Worm (Caenorhabditis elegans) whole organism, dauer: ENCODE data around the gene apc-11.

Experiments
- unc-62 ChIP-seq: sonication (generic microtip); optimal IDR thresholded peaks from 2 replicates; lab custom pipeline; 2017; ENCODE audit warnings: missing biosample characterization, missing genetic modification reagents, missing genetic modification characterization

The apc-11 gene

DNA sequence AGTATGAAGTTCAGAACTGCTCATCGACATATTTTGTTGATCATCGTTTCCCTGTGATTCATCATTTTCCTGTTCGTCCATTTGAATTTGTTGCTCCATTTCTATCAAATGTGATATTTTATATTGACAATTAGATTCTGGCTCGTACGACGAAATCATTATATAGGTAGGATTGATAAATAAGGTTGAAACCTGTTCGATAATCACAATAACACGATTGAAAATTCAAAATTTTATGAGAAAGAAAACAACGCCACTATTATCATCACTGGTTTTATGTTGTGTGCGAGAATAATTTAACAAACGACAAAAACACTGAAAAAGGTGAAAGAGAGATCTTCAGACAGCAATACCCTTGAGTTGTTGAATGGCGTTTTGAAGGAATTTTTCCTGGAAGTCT lies at the start of gene apc-11:
Gene apc-11, minus strand, starts transcription at position 101 of the 400 bp plus-strand sequence.
- TF ChIP-seq unc-62 (GFP tag; lab: Kevin White, UChicago) = no peak

DNA sequence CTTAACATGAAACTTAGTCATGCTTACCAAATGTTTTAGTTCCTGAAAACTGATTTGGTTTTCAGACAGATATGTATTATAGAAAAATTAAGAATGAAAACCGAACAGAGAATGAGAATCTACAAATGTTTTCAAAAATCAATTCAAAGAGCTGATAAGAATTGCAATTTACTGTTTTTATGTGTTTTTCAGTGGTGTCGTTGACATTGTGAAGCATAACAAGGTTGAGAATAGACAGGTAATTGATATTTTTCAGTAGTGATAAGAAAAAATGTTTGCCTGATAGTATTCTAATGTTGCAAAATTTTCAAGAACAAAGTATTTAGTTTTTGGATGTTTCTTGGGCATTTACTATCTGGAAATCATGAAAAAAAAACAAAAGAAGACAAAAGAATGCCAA lies 49.0 kb upstream of the apc-11 start, which contains the start of gene pfas-1:
Gene pfas-1, minus strand, starts transcription at position 49 of the 400 bp plus-strand sequence.
- no peak for TF ChIP-seq unc-62 (GFP tag; lab: Kevin White, UChicago)

DNA sequence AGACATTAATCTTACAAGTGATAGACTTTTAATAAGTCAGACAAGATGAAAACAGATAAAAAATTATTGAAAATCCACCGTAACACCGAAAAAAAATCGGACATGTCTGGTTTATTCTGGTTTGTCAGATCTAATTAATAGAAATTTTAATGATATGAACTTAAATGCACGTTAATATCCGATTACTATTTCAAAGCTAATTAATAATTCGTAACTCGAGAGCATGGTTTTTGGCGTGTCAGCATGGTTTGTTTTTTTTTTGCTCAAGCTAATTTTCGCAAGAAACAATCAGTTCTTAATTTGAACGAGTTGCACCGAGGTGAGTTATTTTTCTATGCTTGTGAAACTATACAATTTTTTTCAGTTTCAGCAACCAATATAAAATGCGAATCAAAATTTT lies 40.7 kb upstream of the apc-11 start, which contains the start of gene clec-153:
Gene clec-153, plus strand, starts transcription at position 301 of the 400 bp plus-strand sequence.
- no peak for TF ChIP-seq unc-62 (GFP tag; lab: Kevin White, UChicago)

DNA sequence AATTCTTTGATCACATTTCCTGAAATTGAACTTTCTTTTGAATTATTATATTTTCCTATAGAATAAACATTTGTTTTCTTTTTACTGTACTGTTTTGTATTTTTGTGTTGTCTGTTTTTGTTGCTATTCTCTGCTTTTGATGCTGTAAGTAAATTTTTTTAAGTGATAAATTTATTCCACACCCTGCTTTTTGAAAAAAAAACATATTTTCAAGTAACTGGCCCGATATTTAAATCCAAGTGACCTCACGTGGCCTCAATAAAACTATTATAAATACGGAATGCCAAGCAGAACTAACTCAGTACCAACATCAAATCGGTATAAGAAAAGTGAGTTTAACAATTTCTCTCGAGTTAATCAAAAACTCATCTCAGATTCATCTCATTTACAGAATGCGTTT lies 33.9 kb upstream of the apc-11 start, which contains the start of gene clec-151:
Gene clec-151, plus strand, starts transcription at position 301 of the 400 bp plus-strand sequence.
- no peak for TF ChIP-seq unc-62 (GFP tag; lab: Kevin White, UChicago)

DNA sequence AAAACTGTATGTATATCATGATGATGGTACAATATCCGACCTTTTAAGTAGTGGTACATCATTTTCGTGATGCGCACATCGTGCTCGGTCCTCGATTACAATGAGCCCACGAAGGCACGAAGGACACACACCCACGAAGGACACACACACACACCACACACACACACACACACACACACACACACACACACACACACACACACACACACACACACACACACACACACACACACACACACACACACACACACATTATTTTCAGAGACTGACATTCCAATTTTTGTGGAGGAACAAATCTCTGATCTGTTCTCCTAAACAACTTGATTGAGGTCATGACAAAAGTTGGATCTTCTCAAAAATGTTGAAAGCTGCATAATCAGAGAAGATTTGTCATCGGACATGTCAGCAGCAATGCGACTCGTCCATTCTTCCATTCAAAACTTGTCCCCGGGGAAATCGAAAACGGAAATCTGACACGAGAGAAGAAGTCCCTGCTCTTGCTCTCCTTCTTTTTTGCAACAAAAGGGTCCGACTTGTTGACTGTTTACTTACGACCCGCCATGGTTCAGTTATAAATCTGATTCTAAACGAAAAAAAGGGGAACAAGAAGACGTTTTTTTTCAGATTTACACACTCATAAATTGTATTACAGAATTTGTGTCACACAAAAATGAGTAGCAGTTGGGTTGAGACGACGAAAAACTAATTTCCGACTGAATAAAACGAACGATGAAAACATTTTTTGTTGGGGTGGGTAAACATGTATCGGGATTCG lies 32.1 kb upstream of the apc-11 start:
- TF ChIP-seq unc-62 (GFP tag; lab: Kevin White, UChicago) = no peak

DNA sequence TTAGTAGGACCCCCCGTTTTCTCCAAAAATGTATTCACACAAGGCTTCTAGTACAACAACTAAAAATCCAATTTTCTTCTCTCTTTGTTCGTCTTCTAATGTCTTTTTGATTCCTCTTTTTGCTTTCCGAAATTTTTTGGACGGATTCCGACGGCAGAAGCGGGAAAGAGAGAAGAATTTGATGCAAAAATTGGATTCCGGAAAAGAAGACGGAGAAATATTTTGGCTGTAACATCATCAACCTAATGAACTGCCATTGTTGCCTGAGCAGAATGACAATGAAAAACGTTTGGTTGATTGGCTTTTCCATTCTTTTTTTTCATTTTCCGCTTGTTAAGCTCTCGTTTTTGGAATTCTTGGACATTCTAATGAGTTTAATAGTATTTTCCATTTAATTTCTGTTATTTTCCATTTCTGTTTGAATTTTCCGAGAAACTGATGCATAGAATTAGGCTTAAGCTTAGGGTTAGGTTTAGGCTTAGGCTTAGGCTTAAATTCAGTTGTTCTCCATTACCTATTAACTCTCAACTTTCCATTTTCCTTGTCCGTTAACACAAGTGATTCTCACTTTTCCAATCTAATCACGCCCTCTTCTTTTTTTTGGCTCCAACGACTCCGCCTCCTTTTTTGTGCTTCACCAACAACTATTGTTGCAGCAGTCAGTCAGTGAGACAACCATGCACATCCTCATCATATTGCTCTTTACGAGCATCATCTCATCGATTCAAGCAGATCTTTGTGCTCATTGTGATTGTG lies 28.3 kb upstream of the apc-11 start, which contains the start of gene lron-5:
Gene lron-5, plus strand, starts transcription at position 655 of the 756 bp plus-strand sequence.
- no peak for TF ChIP-seq unc-62 (GFP tag; lab: Kevin White, UChicago)

DNA sequence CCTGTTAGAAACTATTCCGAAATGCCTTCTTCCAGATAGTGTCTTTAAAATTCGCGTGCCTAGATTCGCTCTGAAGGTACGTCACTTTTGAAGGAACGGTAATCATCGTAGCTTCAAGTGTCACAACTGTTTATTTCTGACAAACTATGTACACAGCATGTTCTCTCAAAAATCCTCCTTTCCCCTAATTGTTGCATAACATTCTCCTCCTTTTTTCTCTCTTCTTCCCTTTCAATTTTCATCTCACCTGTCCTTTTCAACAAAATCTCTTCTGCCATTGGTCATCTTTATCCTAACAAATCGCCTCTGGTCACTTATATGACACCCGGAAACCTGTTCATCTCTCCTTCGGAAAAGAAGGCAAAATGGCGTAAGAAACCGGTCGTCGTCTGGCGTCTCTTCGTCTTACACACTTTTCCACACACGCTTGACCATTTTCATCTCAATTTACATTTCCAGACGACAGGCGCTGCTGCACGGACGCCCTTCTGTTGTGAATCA lies 21.9 kb upstream of the apc-11 start, which contains the start of gene lips-3:
Gene lips-3, plus strand, starts transcription at position 458 of the 501 bp plus-strand sequence.
- no peak for TF ChIP-seq unc-62 (GFP tag; lab: Kevin White, UChicago)

DNA sequence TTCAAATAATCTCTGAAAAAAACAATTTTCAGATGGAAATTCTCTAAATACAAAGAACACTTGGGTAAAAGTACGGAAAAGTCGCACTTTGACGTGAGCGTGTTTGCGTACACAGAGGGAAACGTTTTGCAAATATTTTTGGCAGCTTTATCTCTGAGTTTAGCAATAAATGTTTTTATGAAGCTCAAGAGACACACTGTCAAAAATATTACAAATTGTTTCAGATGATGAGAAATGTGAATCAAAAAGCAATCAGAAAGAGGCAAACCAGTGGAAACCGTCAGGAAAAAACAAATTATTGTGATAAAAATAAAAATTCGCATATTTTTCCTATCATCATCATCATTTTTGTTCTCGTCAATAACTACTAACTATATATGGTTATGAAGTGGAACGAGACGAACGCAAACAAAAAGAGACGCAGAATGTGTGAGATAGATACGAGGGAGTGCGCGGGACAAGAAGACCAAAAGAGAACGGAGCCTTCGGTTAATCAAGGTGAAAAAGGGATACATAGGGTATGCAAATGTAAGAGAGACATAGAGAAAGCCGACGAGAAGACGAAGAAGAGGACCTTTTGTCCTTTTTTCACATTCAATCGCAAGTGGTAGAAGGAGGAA lies 18.2 kb upstream of the apc-11 start, which contains the start of gene sel-2:
Gene sel-2, minus strand, starts transcription at position 51 of the 620 bp plus-strand sequence.
- no peak for TF ChIP-seq unc-62 (GFP tag; lab: Kevin White, UChicago)

DNA sequence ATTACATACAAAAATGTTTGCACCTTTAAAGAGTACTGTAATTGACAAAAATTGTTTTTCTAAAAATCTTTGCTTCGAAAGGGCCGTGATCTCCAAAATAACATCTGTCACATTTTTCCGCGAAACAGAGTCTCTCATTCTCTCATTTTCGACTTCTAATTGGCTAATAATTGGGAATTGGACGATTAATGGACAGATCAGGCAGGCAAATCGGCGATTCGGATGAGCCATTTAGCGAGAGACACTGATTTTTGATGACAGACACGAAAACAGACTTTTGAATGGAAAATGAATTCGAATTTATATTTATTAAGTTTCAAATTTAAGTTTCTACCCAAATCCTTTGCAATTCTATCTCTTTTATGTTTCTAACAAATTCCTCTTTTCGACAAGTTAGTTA lies 9.6 kb upstream of the apc-11 start:
- no peak for TF ChIP-seq unc-62 (GFP tag; lab: Kevin White, UChicago)

DNA sequence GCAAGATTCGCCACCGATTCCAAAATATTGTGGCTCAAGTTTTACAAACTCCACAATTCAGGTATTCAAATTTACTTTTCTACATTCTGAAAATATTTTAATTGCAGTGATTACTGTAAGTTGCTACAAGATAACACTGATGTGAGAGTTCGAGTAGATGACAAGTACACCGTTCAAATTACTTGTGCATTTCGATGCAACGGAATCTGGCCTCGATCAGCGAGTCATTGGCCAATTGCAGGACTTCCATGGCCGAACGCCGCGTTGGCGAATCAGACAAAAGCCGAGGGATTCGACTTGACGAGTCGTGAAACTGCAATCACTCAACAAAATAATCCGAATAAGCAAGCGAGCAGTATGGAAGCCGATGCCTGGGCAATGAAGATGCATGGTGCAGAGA lies 7.1 kb upstream of the apc-11 start:
- TF ChIP-seq unc-62 (GFP tag; lab: Kevin White, UChicago) = no peak

DNA sequence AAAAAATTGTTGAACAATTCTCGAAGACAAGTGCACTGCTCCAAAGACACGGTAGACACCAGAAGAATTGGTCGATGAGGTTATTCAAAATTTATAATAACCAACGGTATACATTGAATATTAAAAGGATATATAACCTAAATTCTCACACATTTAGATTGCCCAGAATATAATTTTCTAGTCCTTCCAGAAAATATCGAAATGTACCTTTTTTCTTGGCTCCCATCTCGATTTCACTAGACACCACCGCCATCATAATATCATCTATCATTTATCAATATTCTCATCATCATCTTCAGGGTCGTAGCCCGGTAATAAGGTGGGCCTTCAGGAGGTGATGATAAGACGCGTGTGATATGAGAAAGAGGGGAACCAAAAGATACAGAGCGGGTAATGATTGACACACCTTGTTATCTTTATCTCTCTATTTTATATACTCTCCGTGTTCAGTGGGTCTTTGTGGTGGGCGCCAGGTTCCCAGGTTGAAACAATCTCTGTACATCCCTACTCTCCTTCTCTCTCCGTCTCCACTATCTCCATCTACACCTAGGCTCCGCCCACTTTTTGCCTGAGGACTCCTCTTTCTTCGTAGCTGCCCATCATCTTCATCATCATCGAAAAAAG lies 6.0 kb upstream of the apc-11 start, which contains the start of gene mab-21:
Gene mab-21, plus strand, starts transcription at position 615 of the 624 bp plus-strand sequence.
- TF ChIP-seq unc-62 (GFP tag; lab: Kevin White, UChicago) = no peak

DNA sequence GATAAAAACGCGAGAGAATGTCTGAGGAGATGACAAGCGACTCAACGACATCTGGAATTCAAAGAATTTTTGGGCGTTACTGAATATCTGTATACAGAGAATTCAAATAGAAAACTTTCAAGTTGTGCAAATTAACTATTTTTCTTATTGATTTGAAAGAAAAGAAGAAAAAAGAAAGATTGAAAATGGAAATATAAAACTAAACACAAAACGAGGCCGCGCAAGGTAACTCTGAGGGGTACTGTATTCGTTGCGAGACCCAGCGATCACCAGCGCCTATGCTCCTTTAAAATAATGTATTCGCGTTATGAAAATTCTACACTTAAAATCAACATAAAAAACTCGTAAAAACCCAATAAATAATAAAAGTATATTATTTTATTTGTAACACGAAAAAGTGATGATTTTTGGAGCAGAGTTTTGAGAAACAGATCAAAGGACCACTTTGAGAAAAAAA lies 1.6 kb upstream of the apc-11 start, which contains the start of gene asb-1:
Gene asb-1, minus strand, starts transcription at position 51 of the 457 bp plus-strand sequence.
- TF ChIP-seq unc-62 (GFP tag; lab: Kevin White, UChicago) = no peak

DNA sequence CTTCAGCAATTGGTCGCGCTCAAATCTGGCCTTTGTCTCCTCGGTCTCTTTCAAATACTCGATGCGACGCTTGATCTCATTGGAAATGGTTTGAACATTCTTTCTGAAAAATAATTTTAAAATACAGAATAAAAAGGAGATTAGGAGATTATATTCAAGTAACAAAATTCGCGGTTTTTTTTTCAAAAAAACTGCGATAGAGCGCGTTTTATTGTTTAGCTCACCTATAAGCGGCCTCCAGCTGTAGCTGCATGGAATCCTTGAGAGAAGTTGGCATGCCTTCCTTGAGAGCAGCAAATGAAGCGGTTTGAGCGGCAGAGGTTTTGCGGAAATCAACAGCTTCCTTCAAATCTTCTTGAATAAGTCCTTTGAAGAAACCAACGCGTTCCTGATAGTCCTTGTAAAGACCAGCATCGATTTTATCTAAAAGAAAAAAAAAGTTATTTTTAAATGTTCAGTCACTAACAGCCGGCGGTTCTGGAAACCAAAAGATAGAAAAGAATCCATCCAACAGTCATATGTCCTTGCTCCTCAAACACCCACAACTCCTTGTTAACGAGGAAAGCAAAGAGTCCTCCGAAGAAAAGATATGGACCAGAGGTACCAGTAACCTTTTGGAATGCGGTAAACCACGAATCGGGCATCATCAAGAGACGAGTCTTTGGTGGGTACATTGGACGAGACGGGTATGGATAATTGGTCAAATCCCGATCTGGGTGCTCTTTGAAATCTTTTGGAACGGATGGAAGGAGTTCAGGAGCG lies 719 bp upstream of the apc-11 start:
- no peak for TF ChIP-seq unc-62 (GFP tag; lab: Kevin White, UChicago)
